Worm (Caenorhabditis elegans) whole organism, young adult: ENCODE measurements around the gene fbxa-114.

Experiments
- B0035.1 ChIP-seq: sonication (generic microtip); optimal IDR thresholded peaks from 2 replicates; lab custom pipeline; 2016; ENCODE audit warnings: missing genetic modification characterization, mild to moderate bottlenecking, missing compliant biosample characterization, missing genotype, missing genetic modification reagents
- C06A6.2 ChIP-seq: fragments of 200-800 bp; sonication (Bioruptor generic); conservative IDR thresholded peaks from 2 replicates; pipeline ENCODE4 v1.3.6; 2022; ENCODE audit warnings: missing genetic modification characterization, missing compliant biosample characterization
- C17E4.6 ChIP-seq: fragments of 200-800 bp; sonication (Bioruptor generic); IDR thresholded peaks from 2 replicates; pipeline ENCODE4 v1.3.6; 2022; ENCODE audit warnings: missing genetic modification reagents, missing genetic modification characterization, missing compliant biosample characterization
- D2030.7 ChIP-seq: fragments of 200-800 bp; sonication (Bioruptor generic); IDR thresholded peaks from 2 replicates; pipeline ENCODE4 v1.3.6; 2022; ENCODE audit warnings: missing genetic modification reagents, missing genetic modification characterization, missing compliant biosample characterization
- F39B2.1 ChIP-seq: fragments of 200-800 bp; sonication (Bioruptor generic); IDR thresholded peaks from 2 replicates; pipeline ENCODE4 v1.3.6; 2022; ENCODE audit warnings: missing genetic modification reagents, missing genetic modification characterization, missing compliant biosample characterization
- F55B11.4 ChIP-seq: sonication (generic microtip); optimal IDR thresholded peaks from 2 replicates; lab custom pipeline; 2016; ENCODE audit warnings: missing compliant biosample characterization, missing genetic modification characterization, borderline replicate concordance; ENCODE audit not compliant: insufficient read depth
- F57A8.1 ChIP-seq: fragments of 200-800 bp; sonication (Bioruptor generic); optimal IDR thresholded peaks from 2 replicates; lab custom pipeline; 2018; ENCODE audit warnings: mild to moderate bottlenecking, missing genetic modification characterization, moderate library complexity, missing compliant biosample characterization
- Y53G8AR.9 ChIP-seq: fragments of 200-800 bp; sonication (Bioruptor generic); conservative IDR thresholded peaks from 2 replicates; pipeline ENCODE4 v1.3.6; 2022; ENCODE audit warnings: missing genetic modification reagents, missing genetic modification characterization, missing compliant biosample characterization
- Y56A3A.18 ChIP-seq: fragments of 200-800 bp; sonication (Bioruptor generic); IDR thresholded peaks from 2 replicates; pipeline ENCODE4 v1.3.6; 2022; ENCODE audit warnings: missing genetic modification reagents, missing genetic modification characterization, missing compliant biosample characterization
- akir-1 ChIP-seq: fragments of 200-800 bp; sonication (Bioruptor generic); optimal IDR thresholded peaks from 2 replicates; lab custom pipeline; 2018; ENCODE audit warnings: mild to moderate bottlenecking, missing genetic modification characterization, moderate library complexity, missing compliant biosample characterization
- attf-3 ChIP-seq: fragments of 200-800 bp; sonication (Bioruptor generic); conservative IDR thresholded peaks from 2 replicates; pipeline ENCODE4 v1.3.6; 2022; ENCODE audit warnings: missing genetic modification reagents, missing genetic modification characterization, missing compliant biosample characterization
- attf-6 ChIP-seq: fragments of 200-800 bp; sonication (Bioruptor generic); IDR thresholded peaks from 2 replicates; pipeline ENCODE4 v1.3.6; 2022; ENCODE audit warnings: missing genetic modification reagents, missing genetic modification characterization, missing compliant biosample characterization
- cebp-1 ChIP-seq, 2 experiments: fragments of 200-800 bp in 1 of 2; sonication (Bioruptor generic) in 1 of 2; sonication (generic microtip) in 1 of 2; IDR thresholded peaks in 1 of 2; optimal IDR thresholded peaks in 1 of 2; 2 replicates each; pipeline versions ENCODE4 v1.3.6 to Lab custom; 2017 to 2022; ENCODE audit warnings: missing compliant biosample characterization in 2 of 2, missing genetic modification characterization in 2 of 2, mild to moderate bottlenecking in 1 of 2, missing genetic modification reagents in 1 of 2, moderate library complexity in 1 of 2
- ceh-27 ChIP-seq: fragments of 200-800 bp; sonication (Bioruptor generic); optimal IDR thresholded peaks from 2 replicates; lab custom pipeline; 2018; ENCODE audit warnings: mild to moderate bottlenecking, missing genetic modification characterization, moderate library complexity, missing compliant biosample characterization
- ceh-40 ChIP-seq: fragments of 200-800 bp; sonication (Bioruptor generic); IDR thresholded peaks from 2 replicates; pipeline ENCODE4 v1.3.6; 2022; ENCODE audit warnings: missing genetic modification characterization, missing compliant biosample characterization
- ceh-58 ChIP-seq: fragments of 200-800 bp; sonication (Bioruptor generic); IDR thresholded peaks from 2 replicates; pipeline ENCODE4 v1.3.6; 2022; ENCODE audit warnings: missing genetic modification characterization, missing compliant biosample characterization
- egl-44 ChIP-seq: fragments of 200-800 bp; sonication (Bioruptor generic); IDR thresholded peaks from 2 replicates; pipeline ENCODE4 v1.3.6; 2022; ENCODE audit warnings: missing genetic modification reagents, missing genetic modification characterization, missing compliant biosample characterization
- egrh-3 ChIP-seq: fragments of 200-800 bp; sonication (Bioruptor generic); IDR thresholded peaks from 2 replicates; pipeline ENCODE4 v1.3.6; 2022; ENCODE audit warnings: missing genetic modification reagents, missing genetic modification characterization, missing compliant biosample characterization
- gei-17 ChIP-seq: fragments of 200-800 bp; sonication (Bioruptor generic); optimal IDR thresholded peaks from 2 replicates; lab custom pipeline; 2018; ENCODE audit warnings: mild to moderate bottlenecking, missing genetic modification characterization, missing compliant biosample characterization
- hlh-12 ChIP-seq: sonication (generic microtip); optimal IDR thresholded peaks from 2 replicates; lab custom pipeline; 2016; ENCODE audit warnings: missing genetic modification characterization, missing compliant biosample characterization
- hlh-26 ChIP-seq: fragments of 200-800 bp; sonication (Bioruptor generic); conservative IDR thresholded peaks from 2 replicates; pipeline ENCODE4 v1.3.6; 2022; ENCODE audit warnings: missing genetic modification reagents, missing genetic modification characterization, missing compliant biosample characterization
- hmg-1.2 ChIP-seq: fragments of 200-800 bp; sonication (Bioruptor generic); IDR thresholded peaks from 2 replicates; pipeline ENCODE4 v1.3.6; 2022; ENCODE audit warnings: missing genetic modification reagents, missing genetic modification characterization, missing compliant biosample characterization
- lag-1 ChIP-seq: fragments of 200-800 bp; sonication (Bioruptor generic); IDR thresholded peaks from 2 replicates; pipeline ENCODE4 v1.3.6; 2022; ENCODE audit warnings: missing genetic modification reagents, missing genetic modification characterization, missing compliant biosample characterization
- lin-26 ChIP-seq: fragments of 200-800 bp; sonication (Bioruptor generic); IDR thresholded peaks from 2 replicates; pipeline ENCODE4 v1.3.6; 2022; ENCODE audit warnings: missing genetic modification reagents, missing genetic modification characterization, missing compliant biosample characterization
- lin-35 ChIP-seq, 3 experiments: fragments of 150-350 bp in 2 of 3; sonication (generic microtip) in 1 of 3; optimal IDR thresholded peaks; 2 replicates each; lab custom pipeline; 2014 to 2018; ENCODE audit warnings: missing biosample characterization in 3 of 3, missing genetic modification characterization in 3 of 3, missing genetic modification reagents in 3 of 3
- lsy-27 ChIP-seq: sonication (generic microtip); optimal IDR thresholded peaks from 2 replicates; lab custom pipeline; 2017; ENCODE audit warnings: missing genetic modification characterization, mild to moderate bottlenecking, missing compliant biosample characterization, antibody characterized with exemption, missing genotype, borderline replicate concordance; ENCODE audit not compliant: insufficient read depth
- madf-10 ChIP-seq: sonication (generic microtip); optimal IDR thresholded peaks from 2 replicates; lab custom pipeline; 2016; ENCODE audit warnings: mild to moderate bottlenecking, missing genetic modification characterization, missing compliant biosample characterization
- madf-6 ChIP-seq: fragments of 200-800 bp; sonication (Bioruptor generic); IDR thresholded peaks from 2 replicates; pipeline ENCODE4 v1.3.6; 2022; ENCODE audit warnings: missing genetic modification reagents, missing genetic modification characterization, missing compliant biosample characterization
- madf-8 ChIP-seq: fragments of 200-800 bp; sonication (Bioruptor generic); conservative IDR thresholded peaks from 2 replicates; pipeline ENCODE4 v1.3.6; 2022; ENCODE audit warnings: missing genetic modification reagents, missing genetic modification characterization, missing compliant biosample characterization
- mcd-1 ChIP-seq: fragments of 200-800 bp; sonication (Bioruptor generic); IDR thresholded peaks from 2 replicates; pipeline ENCODE4 v1.3.6; 2022; ENCODE audit warnings: missing genetic modification reagents, missing genetic modification characterization, missing compliant biosample characterization
- nhr-120 ChIP-seq: fragments of 200-800 bp; sonication (Bioruptor generic); IDR thresholded peaks from 2 replicates; pipeline ENCODE4 v1.3.6; 2022; ENCODE audit warnings: missing genetic modification characterization, missing compliant biosample characterization
- nhr-80 ChIP-seq: sonication (generic microtip); optimal IDR thresholded peaks from 2 replicates; lab custom pipeline; 2016; ENCODE audit warnings: missing genetic modification characterization, missing compliant biosample characterization
- pha-4 ChIP-seq: fragments of 150-350 bp; sonication (generic microtip); optimal IDR thresholded peaks from 2 replicates; lab custom pipeline; 2014; ENCODE audit warnings: missing biosample characterization, missing genetic modification reagents, missing genetic modification characterization
- repo-1 ChIP-seq: sonication (generic microtip); optimal IDR thresholded peaks from 2 replicates; lab custom pipeline; 2017; ENCODE audit warnings: mild to moderate bottlenecking, missing genetic modification characterization, missing compliant biosample characterization
- sea-2 ChIP-seq: fragments of 200-800 bp; sonication (Bioruptor generic); IDR thresholded peaks from 2 replicates; pipeline ENCODE4 v1.3.6; 2022; ENCODE audit warnings: missing genetic modification characterization, missing compliant biosample characterization
- tbp1 ChIP-seq: fragments of 200-800 bp; sonication (Bioruptor generic); optimal IDR thresholded peaks from 2 replicates; lab custom pipeline; 2018; ENCODE audit warnings: mild to moderate bottlenecking, missing genetic modification characterization, missing compliant biosample characterization

Gene fbxa-114

ce11 chrV:20165808-20166207 lies 35.6 kb upstream of the fbxa-114 start (continued):
- TF ChIP-seq madf-8, result no peak
- TF ChIP-seq, all 124 proteins: peak for 0

ce11 chrV:20171941-20172340 lies 29.5 kb upstream of the fbxa-114 start, which contains the start of gene srw-39:
TSS of gene srw-39 (minus strand) at chrV:20172041.
- TF ChIP-seq egrh-3 (no peak), madf-6 (GFP tag; lab: Robert Waterston, UW) (no peak), pha-4 (tag; lab: Kevin White, UChicago) (no peak), cebp-1 (GFP tag; IDR thresholded peaks at IDR 0.05; lab: Robert Waterston, UW) (no peak), cebp-1 (tag; optimal IDR thresholded peaks at IDR 0.05; lab: Kevin White, UChicago) (no peak), Y56A3A.18 (GFP tag; lab: Robert Waterston, UW) (no peak), attf-3 (GFP tag; lab: Robert Waterston, UW) (no peak), gei-17 (GFP tag; lab: Kevin White, UChicago) (no peak), F57A8.1 (GFP tag; lab: Kevin White, UChicago) (no peak), ceh-58 (no peak)
- TF ChIP-seq, all 124 proteins: peak for 0

- peak; percentile 22; the same call in 1 of the 2 replicates for TF ChIP-seq attf-6
- peak; percentile 42; the same call in 1 of the 2 replicates for TF ChIP-seq D2030.7
- peak; percentile 96 for TF ChIP-seq hmg-1.2 (GFP tag; lab: Robert Waterston, UW)
These were observed 20.6 kb upstream of the fbxa-114 start for ce11 chrV:20180819-20181218.

DNA sequence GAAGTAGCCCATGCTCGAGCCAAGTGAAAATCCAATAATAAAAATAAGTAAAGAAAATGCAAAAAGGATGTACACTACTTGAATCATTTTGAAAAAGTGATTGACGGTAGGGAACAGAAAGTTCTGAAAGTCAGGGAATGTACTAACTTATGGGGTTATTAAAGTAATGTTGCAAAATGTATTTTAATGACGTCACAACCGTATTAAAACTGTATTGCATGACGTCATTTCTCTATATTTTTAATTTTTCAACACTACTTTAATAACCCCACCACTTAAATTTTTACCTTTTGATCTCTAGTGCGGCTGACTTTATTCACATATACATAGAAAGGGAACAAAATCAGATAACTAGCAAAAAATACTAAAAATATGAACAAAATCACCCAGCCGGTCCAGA lies 19.1 kb upstream of the fbxa-114 start:
- TF ChIP-seq madf-10 (tag; lab: Kevin White, UChicago) (no peak), repo-1 (tag; lab: Kevin White, UChicago) (no peak), hlh-26 (GFP tag; lab: Robert Waterston, UW) (no peak), nhr-120 (no peak), C17E4.6 (no peak), ceh-27 (no peak), ceh-40 (GFP tag; lab: Robert Waterston, UW) (no peak), sea-2 (no peak)

DNA sequence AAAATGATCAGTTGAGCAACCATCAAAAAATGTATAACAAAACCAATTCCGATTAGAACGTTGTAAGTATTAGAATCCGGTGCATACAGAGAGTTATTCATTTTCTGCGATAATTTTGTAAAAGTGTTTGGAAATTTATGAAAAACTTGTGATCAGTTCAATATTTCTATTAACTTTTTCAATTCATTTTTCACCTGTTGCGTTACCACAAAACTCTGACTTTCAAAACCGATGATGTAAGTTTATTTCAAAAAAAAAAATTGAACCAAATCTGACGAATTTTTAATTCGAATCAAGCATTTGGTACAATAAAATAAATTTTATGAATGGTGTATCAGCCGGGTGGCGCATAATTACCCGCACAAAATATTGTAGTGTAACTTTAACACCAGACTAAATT lies 14.8 kb upstream of the fbxa-114 start, which contains the start of gene srz-16:
Gene srz-16, minus strand, starts transcription at position 101 of the 400 bp plus-strand sequence.
- TF ChIP-seq hlh-12 (tag; lab: Kevin White, UChicago), result no peak
- TF ChIP-seq akir-1 (GFP tag; lab: Kevin White, UChicago), result no peak
- TF ChIP-seq lin-26 (GFP tag; lab: Robert Waterston, UW), result no peak
- TF ChIP-seq egl-44 (GFP tag; lab: Robert Waterston, UW), result no peak
- TF ChIP-seq mcd-1 (GFP tag; lab: Robert Waterston, UW), result no peak
- TF ChIP-seq C06A6.2 (GFP tag; lab: Robert Waterston, UW), result no peak
- TF ChIP-seq F55B11.4 (tag; lab: Kevin White, UChicago), result no peak
- TF ChIP-seq tbp1 (GFP tag; lab: Kevin White, UChicago), result no peak
- TF ChIP-seq ceh-27, result no peak
- TF ChIP-seq lag-1 (GFP tag; lab: Robert Waterston, UW), result no peak
- no peak for TF ChIP-seq F39B2.1 (GFP tag; lab: Robert Waterston, UW)
- no peak for TF ChIP-seq nhr-80 (tag; lab: Kevin White, UChicago)
- TF ChIP-seq pha-4 (tag; lab: Kevin White, UChicago), result no peak
- TF ChIP-seq lsy-27 (tag; lab: Kevin White, UChicago), result no peak
- TF ChIP-seq Y53G8AR.9 (GFP tag; lab: Robert Waterston, UW), result no peak
- TF ChIP-seq B0035.1, result no peak
- no peak for TF ChIP-seq lin-35 (GFP tag; optimal IDR thresholded peaks at IDR 0.05; lab: Kevin White, UChicago)
- TF ChIP-seq, all 124 proteins: peak for 0
